Worm (Caenorhabditis elegans): ENCODE results near the gene C37C3.9.

The C37C3.9 gene

DNA sequence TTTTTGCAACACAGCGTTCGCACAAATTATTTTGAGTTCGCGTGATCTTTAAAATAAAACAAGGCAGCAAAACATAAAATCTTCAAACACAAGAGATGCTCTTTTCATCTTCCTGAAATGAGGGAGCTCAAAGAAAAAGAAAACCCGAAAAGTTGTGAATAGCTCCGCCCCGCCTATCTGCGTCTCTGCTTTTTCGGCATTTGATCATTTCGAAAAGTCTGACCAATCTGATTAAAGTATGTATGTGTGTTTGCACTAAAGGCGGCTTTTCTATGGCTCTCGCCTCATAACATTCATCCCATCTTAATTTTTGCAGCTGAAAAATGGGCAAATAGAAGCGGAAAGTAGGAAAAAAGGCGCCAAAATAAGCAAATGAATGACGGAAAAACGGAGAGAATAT is 34.9 kb downstream of the C37C3.9 start:
- TF ChIP-seq nhr-67 (tag; optimal IDR thresholded peaks at IDR 0.05) (no peak), nfya-1 (tag; optimal IDR thresholded peaks at IDR 0.05; ENCODE audit: insufficient read depth) (peak; percentile 21), nhr-12 (tag; optimal IDR thresholded peaks at IDR 0.05) (no peak), ama-1 (optimal IDR thresholded peaks at IDR 0.05) (no peak), pqm-1 (tag; optimal IDR thresholded peaks at IDR 0.05) (no peak), fkh-10 (GFP tag; optimal IDR thresholded peaks at IDR 0.05) (peak; percentile 14)

DNA sequence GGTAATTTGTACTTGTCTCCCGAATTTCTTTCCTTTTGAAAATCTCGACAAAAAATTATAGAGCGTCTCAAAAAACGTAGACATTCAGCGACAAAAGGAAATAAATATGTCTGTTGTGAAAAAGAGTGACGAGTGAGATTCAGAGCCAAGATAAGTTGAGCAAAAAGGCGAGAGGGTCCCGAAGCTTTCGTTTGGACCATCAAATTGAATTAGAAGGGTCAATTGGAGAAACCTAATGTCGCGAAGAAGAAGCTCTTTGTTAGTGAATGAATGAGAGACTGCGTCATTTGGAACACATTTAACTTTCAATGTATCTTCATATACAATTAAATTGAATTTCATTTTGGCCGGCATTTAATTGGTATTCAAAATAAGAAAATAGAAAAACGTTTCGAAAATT is 38.0 kb downstream of the C37C3.9 start:
- TF ChIP-seq nhr-23 (tag; optimal IDR thresholded peaks at IDR 0.05): no peak
- TF ChIP-seq fkh-10 (GFP tag; optimal IDR thresholded peaks at IDR 0.05): peak; percentile 24
- peak; percentile 11 for TF ChIP-seq elt-1 (tag; optimal IDR thresholded peaks at IDR 0.05)

DNA sequence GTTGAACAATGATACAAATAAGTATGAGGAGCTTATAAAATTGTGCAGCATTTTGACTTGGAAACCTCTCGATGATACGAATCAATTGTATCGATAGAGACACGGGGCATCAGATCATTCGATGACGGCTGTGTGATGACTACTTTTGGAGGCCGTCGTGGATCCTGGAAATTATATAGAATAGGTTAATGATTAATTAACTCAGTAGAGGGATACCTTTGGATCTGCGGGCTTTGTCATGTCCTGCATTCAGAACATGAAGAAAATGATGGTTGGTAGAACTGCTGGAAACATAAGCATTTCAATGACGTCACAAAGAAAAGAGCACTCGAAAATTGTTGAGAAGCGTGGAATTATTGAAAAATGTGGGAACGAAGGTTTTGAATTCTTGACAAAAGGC is 39.9 kb downstream of the C37C3.9 start, which contains the start of gene ZK742.6:
Gene ZK742.6, minus strand, starts transcription at position 342 of the 400 bp plus-strand sequence.
- TF ChIP-seq nhr-76 (tag; optimal IDR thresholded peaks at IDR 0.05) (no peak), ZK546.5 (tag; optimal IDR thresholded peaks at IDR 0.05) (no peak), nhr-28 (tag; optimal IDR thresholded peaks at IDR 0.05) (no peak), ama-1 (optimal IDR thresholded peaks at IDR 0.05) (no peak), zag-1 (tag; optimal IDR thresholded peaks at IDR 0.05) (no peak), hmg-11 (tag; optimal IDR thresholded peaks at IDR 0.05) (no peak), ceh-9 (tag; optimal IDR thresholded peaks at IDR 0.05) (no peak), aly-2 (tag; optimal IDR thresholded peaks at IDR 0.05) (peak; percentile 73)

DNA sequence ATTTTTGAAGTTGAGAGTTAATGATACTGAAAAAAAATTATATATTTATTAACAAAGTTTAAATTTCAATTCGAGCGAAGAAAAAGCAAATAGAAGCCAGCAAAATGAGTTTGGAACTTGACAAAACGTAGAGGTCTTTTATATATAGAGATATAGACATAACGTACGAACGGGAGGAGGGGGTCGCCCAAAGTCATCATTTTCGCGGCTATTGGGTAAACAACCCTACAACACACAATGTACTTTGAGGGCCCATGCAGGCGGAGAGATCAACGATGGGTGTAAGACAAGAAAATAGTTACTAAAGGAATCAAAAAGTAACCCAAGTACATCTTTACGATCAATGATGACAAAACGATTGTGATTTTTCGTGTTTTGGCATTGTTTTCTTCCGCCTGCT is 42.7 kb downstream of the C37C3.9 start, which contains the start of gene ZK742.4:
Gene ZK742.4, minus strand, starts transcription at position 35 of the 400 bp plus-strand sequence.
- no peak for TF ChIP-seq aly-2 (tag; optimal IDR thresholded peaks at IDR 0.05)
- peak; percentile 55 for TF ChIP-seq pha-4 (tag; optimal IDR thresholded peaks at IDR 0.05)

DNA sequence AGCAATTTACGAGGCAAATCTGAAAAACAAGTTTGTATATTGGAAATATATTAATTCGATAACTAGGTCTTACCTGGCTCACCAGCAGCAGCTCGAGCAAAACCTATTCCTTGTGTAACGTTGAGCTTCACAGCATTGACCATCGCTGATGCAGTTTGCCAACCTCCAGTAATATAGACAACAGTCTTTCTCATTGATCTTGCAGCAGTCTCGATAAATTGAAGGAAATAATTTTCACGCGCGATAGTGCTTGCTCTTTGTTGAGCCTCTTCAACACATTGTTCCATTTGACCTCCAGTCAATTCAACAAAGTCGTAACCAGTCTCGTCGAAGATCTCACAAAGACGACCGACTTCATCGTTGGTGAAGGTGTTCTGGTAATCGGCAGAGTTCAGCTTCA is 43.9 kb downstream of the C37C3.9 start:
- TF ChIP-seq nhr-77 (tag; optimal IDR thresholded peaks at IDR 0.05) (no peak), jun-1 (tag; optimal IDR thresholded peaks at IDR 0.05) (no peak), nfya-1 (tag; optimal IDR thresholded peaks at IDR 0.05; ENCODE audit: insufficient read depth) (no peak), unc-39 (tag; optimal IDR thresholded peaks at IDR 0.05) (no peak), R02D3.7 (tag; optimal IDR thresholded peaks at IDR 0.05) (no peak), pha-4 (tag; optimal IDR thresholded peaks at IDR 0.05) (no peak), fkh-2 (tag; optimal IDR thresholded peaks at IDR 0.05) (no peak), lin-39 (tag; optimal IDR thresholded peaks at IDR 0.05) (no peak), daf-12 (tag; optimal IDR thresholded peaks at IDR 0.05) (no peak), nhr-11 (tag; optimal IDR thresholded peaks at IDR 0.05) (no peak), skn-1 (tag; optimal IDR thresholded peaks at IDR 0.05) (no peak), nhr-67 (tag; optimal IDR thresholded peaks at IDR 0.05) (no peak), ceh-16 (tag; optimal IDR thresholded peaks at IDR 0.05) (no peak), unc-62 (GFP tag; optimal IDR thresholded peaks at IDR 0.05) (no peak), egl-5 (tag; optimal IDR thresholded peaks at IDR 0.05) (no peak), nhr-23 (tag; optimal IDR thresholded peaks at IDR 0.05) (no peak), sea-2 (GFP tag; optimal IDR thresholded peaks at IDR 0.05) (no peak), mml-1 (tag; optimal IDR thresholded peaks at IDR 0.05) (no peak), ama-1 (optimal IDR thresholded peaks at IDR 0.05) (no peak), pqm-1 (tag; optimal IDR thresholded peaks at IDR 0.05) (no peak)

DNA sequence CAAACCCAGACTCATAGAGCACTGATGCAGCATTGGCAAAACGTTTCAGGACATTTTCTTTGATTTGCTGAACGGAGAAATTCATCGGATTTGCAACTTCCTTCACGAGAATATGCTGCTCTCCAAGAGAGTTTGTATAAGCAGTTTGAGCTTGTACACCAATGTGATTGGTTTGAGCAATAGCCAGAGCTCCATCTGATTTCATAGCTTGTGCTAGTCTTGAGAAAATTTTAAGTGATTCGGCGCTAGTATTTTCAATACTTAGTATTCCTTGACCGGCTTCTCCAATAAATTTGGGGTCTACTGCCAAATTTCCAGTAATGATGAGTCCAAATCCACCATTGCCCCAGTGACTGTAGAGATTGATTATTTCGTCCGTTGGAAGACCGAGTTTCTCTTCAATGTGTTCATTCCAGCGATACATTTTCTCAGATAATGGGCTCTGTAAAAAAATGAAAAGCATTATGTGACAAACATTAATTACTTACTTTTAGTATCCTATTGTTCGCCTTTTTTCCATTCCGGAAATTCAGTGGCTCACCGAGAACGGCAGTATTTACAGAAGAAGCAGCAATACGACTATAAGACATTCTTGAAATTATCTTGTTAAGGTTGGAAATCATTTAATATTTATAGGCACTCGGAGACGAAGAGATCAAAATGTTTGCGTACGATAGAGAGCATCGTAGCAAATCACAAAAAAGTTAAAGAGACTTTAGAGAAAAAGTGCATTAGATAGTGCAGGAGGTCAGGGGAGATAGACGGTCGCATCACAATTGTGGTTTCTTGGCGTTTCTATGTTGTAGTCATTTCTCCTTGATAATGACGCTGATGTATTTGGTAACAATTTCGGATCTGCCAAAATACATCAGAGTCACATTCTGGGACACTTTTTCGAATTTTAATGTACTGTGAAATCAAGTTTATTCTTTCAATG is 44.9 kb downstream of the C37C3.9 start, which contains the start of gene ZK742.3:
Gene ZK742.3, minus strand, starts transcription at position 593 of the 937 bp plus-strand sequence.
- TF ChIP-seq pha-4 (tag; optimal IDR thresholded peaks at IDR 0.05) (peak; percentile 31), elt-2 (tag; optimal IDR thresholded peaks at IDR 0.05) (peak; percentile 59), pqm-1 (tag; optimal IDR thresholded peaks at IDR 0.05) (peak; percentile 57), unc-39 (tag; optimal IDR thresholded peaks at IDR 0.05) (no peak)

Measured in whole organism, L3 larva.